Worm (Caenorhabditis elegans): ENCODE measurements around the gene srd-18.

The srd-18 gene

ce11 chrV:13393333-13393803, 33.3 kb downstream of the srd-18 start (continued):
- TF ChIP-seq K12H6.12 (tag; optimal IDR thresholded peaks at IDR 0.05) (peak; percentile 26), C17E4.6 (GFP tag; IDR thresholded peaks at IDR 0.05) (no peak)

- TF ChIP-seq ceh-27 (GFP tag; optimal IDR thresholded peaks at IDR 0.05) = no peak
- no peak for TF ChIP-seq sdz-38 (tag; optimal IDR thresholded peaks at IDR 0.05)
- no peak for TF ChIP-seq sptf-2 (GFP tag; optimal IDR thresholded peaks at IDR 0.05)
- 0 out of 2 replicates have a peak, but pooled peaks have one; percentile 43 for TF ChIP-seq ztf-25 (GFP tag; IDR thresholded peaks at IDR 0.05)
- TF ChIP-seq nfyb-1 (GFP tag; IDR thresholded peaks at IDR 0.05) = no peak
- peak; percentile 64 for TF ChIP-seq somi-1 (GFP tag; optimal IDR thresholded peaks at IDR 0.05)
- TF ChIP-seq bed-2 (GFP tag; IDR thresholded peaks at IDR 0.05) = no peak
- no peak for TF ChIP-seq madf-3 (GFP tag; IDR thresholded peaks at IDR 0.05)
These were observed 35.0 kb downstream of the srd-18 start, which contains the start of gene somi-1 for ce11 chrV:13391378-13392258. somi-1 (minus strand) TSS chrV:13391395.

DNA sequence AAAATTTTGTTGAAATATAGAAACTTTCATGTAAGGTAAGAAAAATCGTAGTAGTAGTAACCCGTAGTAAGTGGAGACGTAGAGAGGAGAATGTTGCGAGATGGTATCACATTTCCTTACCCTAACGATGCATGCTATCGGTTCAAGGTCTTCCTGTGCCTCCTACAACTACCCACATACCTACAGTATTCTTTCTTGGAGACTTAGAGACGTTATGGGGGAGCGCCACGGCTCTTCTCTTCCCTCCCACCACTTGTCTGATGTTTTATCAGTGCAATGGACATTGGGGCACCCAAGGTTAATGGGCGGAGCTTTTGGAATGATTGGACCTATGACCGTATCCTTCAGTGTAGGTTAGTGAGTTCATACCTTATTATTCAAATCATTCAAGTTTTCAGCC, 35.7 kb downstream of the srd-18 start:
- TF ChIP-seq unc-62 (GFP tag; optimal IDR thresholded peaks at IDR 0.05) = no peak

DNA sequence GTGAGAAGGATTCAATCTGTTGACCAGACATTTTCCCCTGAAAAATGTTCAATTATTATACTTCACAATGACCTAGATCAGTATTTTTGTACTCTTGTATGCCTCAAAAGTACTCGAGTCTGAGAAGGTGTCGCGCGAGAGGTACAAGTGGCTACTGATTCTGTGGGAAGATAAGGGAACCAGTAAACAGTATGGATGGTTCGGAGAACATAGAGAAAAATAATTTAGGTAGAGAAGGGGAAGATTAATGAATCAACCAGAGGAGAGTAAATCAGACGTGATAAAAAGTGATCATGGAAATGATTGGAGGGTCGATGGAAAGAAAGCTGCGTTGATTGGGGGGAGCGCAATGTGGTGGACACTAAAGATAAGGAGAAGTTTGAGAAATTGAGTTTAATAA, 37.2 kb downstream of the srd-18 start:
- no peak for TF ChIP-seq lin-54 (GFP tag; optimal IDR thresholded peaks at IDR 0.05)
- TF ChIP-seq C17E4.6 (GFP tag; IDR thresholded peaks at IDR 0.05) = no peak
- TF ChIP-seq sptf-2 (GFP tag; optimal IDR thresholded peaks at IDR 0.05) = no peak
- no peak for TF ChIP-seq snpc-1.1 (tag; optimal IDR thresholded peaks at IDR 0.05; ENCODE audit: insufficient read depth)
- TF ChIP-seq rcor-1 (GFP tag; IDR thresholded peaks at IDR 0.05) = no peak
- TF ChIP-seq ceh-40 (GFP tag; IDR thresholded peaks at IDR 0.05) = no peak
- TF ChIP-seq unc-130 (GFP tag; optimal IDR thresholded peaks at IDR 0.05) = no peak
- TF ChIP-seq nhr-120 (GFP tag; IDR thresholded peaks at IDR 0.05) = no peak
- no peak for TF ChIP-seq cebp-1 (GFP tag; IDR thresholded peaks at IDR 0.05)
- no peak for TF ChIP-seq cebp-1 (tag; optimal IDR thresholded peaks at IDR 0.05)
- no peak for TF ChIP-seq aptf-2 (GFP tag; conservative IDR thresholded peaks at IDR 0.05)
- no peak for TF ChIP-seq F37B4.10 (GFP tag; IDR thresholded peaks at IDR 0.05)

DNA sequence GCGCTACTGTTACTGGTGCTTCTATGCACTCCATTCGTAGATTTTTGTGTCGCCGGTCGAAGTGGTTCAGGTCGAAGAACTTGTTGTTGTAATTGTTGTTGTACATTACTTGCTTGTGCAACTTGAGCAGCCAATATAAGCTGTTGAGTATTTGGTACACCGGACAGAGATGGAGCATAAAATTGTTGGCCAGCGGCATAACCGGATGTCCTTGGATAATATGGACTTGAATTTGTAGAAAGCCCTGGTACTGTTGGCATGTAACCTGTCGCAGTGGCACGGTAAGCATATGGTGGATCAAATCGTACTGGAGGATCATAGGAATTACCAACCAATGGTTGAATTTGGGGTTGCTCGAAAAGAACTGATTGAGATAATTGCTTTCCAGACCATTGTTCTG, 37.7 kb downstream of the srd-18 start:
- TF ChIP-seq nfyb-1 (GFP tag; IDR thresholded peaks at IDR 0.05) (no peak), F37B4.10 (GFP tag; IDR thresholded peaks at IDR 0.05) (no peak), K11D2.4 (GFP tag; IDR thresholded peaks at IDR 0.05) (no peak), Y67H2A.10 (GFP tag; conservative IDR thresholded peaks at IDR 0.05) (no peak)

DNA sequence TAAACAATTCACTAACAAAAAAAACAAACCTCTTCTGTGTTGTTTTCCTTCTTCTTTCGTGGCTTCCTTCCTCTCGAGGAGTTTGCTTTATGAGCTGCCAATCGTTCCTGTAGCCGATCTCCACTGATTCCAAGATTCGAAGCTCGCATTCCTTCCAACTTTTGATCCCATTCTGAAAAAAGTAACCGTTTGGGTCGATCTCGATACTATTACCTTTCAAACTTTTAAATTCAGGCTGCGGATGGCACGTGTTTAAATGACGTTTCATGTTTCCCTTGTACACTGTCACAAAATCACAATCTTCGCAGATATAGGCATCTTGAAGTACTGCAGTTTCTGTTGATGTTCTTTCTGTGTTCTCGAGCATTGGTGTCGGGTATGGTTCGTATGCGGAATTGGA, 39.2 kb downstream of the srd-18 start:
- TF ChIP-seq zfh-2 (GFP tag; conservative IDR thresholded peaks at IDR 0.05) = no peak
- TF ChIP-seq ceh-40 (GFP tag; IDR thresholded peaks at IDR 0.05) = no peak
- no peak for TF ChIP-seq hmg-1.2 (GFP tag; IDR thresholded peaks at IDR 0.05)
- TF ChIP-seq B0019.2 (GFP tag; conservative IDR thresholded peaks at IDR 0.05) = no peak
- TF ChIP-seq him-1 (tag; optimal IDR thresholded peaks at IDR 0.05) = no peak
- no peak for TF ChIP-seq F37B4.10 (GFP tag; IDR thresholded peaks at IDR 0.05)
- no peak for TF ChIP-seq tbx-9 (tag; optimal IDR thresholded peaks at IDR 0.05; ENCODE audit: borderline replicate concordance)
- no peak for TF ChIP-seq Y67H2A.10 (GFP tag; conservative IDR thresholded peaks at IDR 0.05)
- TF ChIP-seq efl-1 (GFP tag; optimal IDR thresholded peaks at IDR 0.05) = no peak
- TF ChIP-seq C06A6.2 (GFP tag; conservative IDR thresholded peaks at IDR 0.05) = no peak
- no peak for TF ChIP-seq gei-17 (GFP tag; optimal IDR thresholded peaks at IDR 0.05)
- TF ChIP-seq madf-3 (GFP tag; IDR thresholded peaks at IDR 0.05) = no peak
- TF ChIP-seq ztf-22 (GFP tag; optimal IDR thresholded peaks at IDR 0.05) = no peak
- no peak for TF ChIP-seq hrde-1 (tag; optimal IDR thresholded peaks at IDR 0.05; ENCODE audit: borderline replicate concordance)
- no peak for TF ChIP-seq B0035.1 (tag; optimal IDR thresholded peaks at IDR 0.05)
- TF ChIP-seq ztf-25 (GFP tag; IDR thresholded peaks at IDR 0.05) = no peak
- TF ChIP-seq tbp1 (GFP tag; optimal IDR thresholded peaks at IDR 0.05) = no peak
- no peak for TF ChIP-seq Y79H2A.3 (GFP tag; conservative IDR thresholded peaks at IDR 0.05)
